Worm (Caenorhabditis elegans) whole organism, early embryonic: ENCODE measurements around the gene F46G11.2.

ENCODE experiments used
- F13C5.2 ChIP-seq: sonication (generic microtip); optimal IDR thresholded peaks from 2 replicates; lab custom pipeline; 2017; ENCODE audit warnings: mild to moderate bottlenecking, missing genetic modification characterization, inconsistent platforms, missing compliant biosample characterization
- aly-1 ChIP-seq: sonication (generic microtip); optimal IDR thresholded peaks from 2 replicates; lab custom pipeline; 2016; ENCODE audit warnings: missing genetic modification characterization, missing compliant biosample characterization
- ama-1 ChIP-seq: fragments of 150-350 bp; optimal IDR thresholded peaks from 2 replicates; lab custom pipeline; 2014
- ceh-13 ChIP-seq: fragments of 200-800 bp; sonication (Bioruptor generic); optimal IDR thresholded peaks from 2 replicates; lab custom pipeline; 2018; ENCODE audit warnings: mild to moderate bottlenecking, missing genetic modification characterization, missing compliant biosample characterization
- ceh-36 ChIP-seq: sonication (generic microtip); optimal IDR thresholded peaks from 2 replicates; lab custom pipeline; 2016; ENCODE audit warnings: missing genetic modification characterization, inconsistent platforms, missing compliant biosample characterization
- ets-7 ChIP-seq: sonication (generic microtip); optimal IDR thresholded peaks from 2 replicates; lab custom pipeline; 2016; ENCODE audit warnings: missing genotype, missing genetic modification characterization, missing compliant biosample characterization
- flt-1 ChIP-seq: fragments of 200-800 bp; sonication (Bioruptor generic); IDR thresholded peaks from 2 replicates; pipeline ENCODE4 v1.3.6; 2022; ENCODE audit warnings: missing genetic modification characterization, missing compliant biosample characterization
- hmbx-1 ChIP-seq: sonication (generic microtip); optimal IDR thresholded peaks from 2 replicates; lab custom pipeline; 2016; ENCODE audit warnings: mild to moderate bottlenecking, missing genetic modification characterization, missing compliant biosample characterization
- hmg-4 ChIP-seq: fragments of 200-800 bp; sonication (Bioruptor generic); optimal IDR thresholded peaks from 2 replicates; lab custom pipeline; 2018; ENCODE audit warnings: mild to moderate bottlenecking, missing genetic modification characterization, missing compliant biosample characterization
- hnd-1 ChIP-seq: sonication (generic microtip); optimal IDR thresholded peaks from 2 replicates; lab custom pipeline; 2016; ENCODE audit warnings: missing genetic modification characterization, missing compliant biosample characterization
- pes-1 ChIP-seq: fragments of 200-800 bp; sonication (Bioruptor generic); IDR thresholded peaks from 2 replicates; pipeline ENCODE4 v1.3.6; 2022; ENCODE audit warnings: missing genetic modification reagents, missing genetic modification characterization, missing compliant biosample characterization
- scrt-1 ChIP-seq: fragments of 200-800 bp; sonication (Bioruptor generic); IDR thresholded peaks from 2 replicates; pipeline ENCODE4 v1.3.6; 2022; ENCODE audit warnings: missing genetic modification characterization, missing compliant biosample characterization
- sea-1 ChIP-seq: fragments of 200-800 bp; sonication (Bioruptor generic); conservative IDR thresholded peaks from 2 replicates; pipeline ENCODE4 v1.3.6; 2022; ENCODE audit warnings: missing genetic modification characterization, missing compliant biosample characterization
- tra-4 ChIP-seq: sonication (generic microtip); optimal IDR thresholded peaks from 2 replicates; lab custom pipeline; 2017; ENCODE audit warnings: missing genetic modification characterization, missing compliant biosample characterization

- TF ChIP-seq hmbx-1 = no peak
- TF ChIP-seq ceh-13 (GFP tag; lab: Kevin White, UChicago) = no peak
- TF ChIP-seq ama-1 (lab: Kevin White, UChicago) = no peak
- no peak for TF ChIP-seq tra-4 (tag; lab: Kevin White, UChicago)
- no peak for TF ChIP-seq ets-7 (tag; lab: Kevin White, UChicago)
- no peak for TF ChIP-seq ceh-36 (tag; lab: Kevin White, UChicago)
- TF ChIP-seq pes-1 = no peak
- no peak for TF ChIP-seq scrt-1 (GFP tag; lab: Robert Waterston, UW)
- no peak for TF ChIP-seq flt-1 (GFP tag; lab: Robert Waterston, UW)
- peak; percentile 65 for TF ChIP-seq hmg-4 (GFP tag; lab: Kevin White, UChicago)
- no peak for TF ChIP-seq F13C5.2
- no peak for TF ChIP-seq aly-1 (tag; lab: Kevin White, UChicago)
- TF ChIP-seq sea-1 (GFP tag; lab: Robert Waterston, UW) = no peak
- TF ChIP-seq hnd-1 (tag; lab: Kevin White, UChicago) = no peak
Measured at ce11 chrX:5820880-5821279, 32.9 kb downstream of the F46G11.2 start.
